Worm (Caenorhabditis elegans): ENCODE measurements around the gene F42A9.3.

Gene F42A9.3

ce11 chrIV:8597504-8597903 lies 19.6 kb upstream of the F42A9.3 start:
- TF ChIP-seq sptf-1 (tag; optimal IDR thresholded peaks at IDR 0.05) (no peak), jun-1 (tag; optimal IDR thresholded peaks at IDR 0.05) (no peak), mef-2 (tag; optimal IDR thresholded peaks at IDR 0.05) (no peak), efl-3 (GFP tag; optimal IDR thresholded peaks at IDR 0.05) (no peak), zag-1 (tag; optimal IDR thresholded peaks at IDR 0.05) (no peak), lin-15B (tag; optimal IDR thresholded peaks at IDR 0.05) (no peak), unc-62 (GFP tag; optimal IDR thresholded peaks at IDR 0.05) (no peak), nhr-71 (tag; optimal IDR thresholded peaks at IDR 0.05) (peak; percentile 40), ceh-90 (tag; optimal IDR thresholded peaks at IDR 0.05) (no peak), fkh-8 (tag; optimal IDR thresholded peaks at IDR 0.05) (no peak), snpc-4 (tag; optimal IDR thresholded peaks at IDR 0.05) (no peak), nhr-237 (tag; optimal IDR thresholded peaks at IDR 0.05) (no peak), tlp-1 (tag; optimal IDR thresholded peaks at IDR 0.05) (no peak), C16A3.4 (tag; optimal IDR thresholded peaks at IDR 0.05) (no peak), zip-4 (GFP tag; optimal IDR thresholded peaks at IDR 0.05) (no peak), unc-30 (tag; optimal IDR thresholded peaks at IDR 0.05) (no peak), ces-1 (GFP tag; optimal IDR thresholded peaks at IDR 0.05) (no peak), fkh-4 (tag; optimal IDR thresholded peaks at IDR 0.05; ENCODE audit: borderline replicate concordance) (no peak), mdl-1 (tag; optimal IDR thresholded peaks at IDR 0.05) (peak in 1 of 2 experiments; percentile 4), egl-13 (tag; optimal IDR thresholded peaks at IDR 0.05) (no peak), pqm-1 (tag; optimal IDR thresholded peaks at IDR 0.05) (no peak), snu-23 (GFP tag; optimal IDR thresholded peaks at IDR 0.05) (peak; percentile 48), fos-1 (tag; optimal IDR thresholded peaks at IDR 0.05) (no peak), dpl-1 (GFP tag; optimal IDR thresholded peaks at IDR 0.05) (peak in 1 of 3 experiments; percentile 21), nhr-47 (tag; optimal IDR thresholded peaks at IDR 0.05) (peak; percentile 10), skn-1 (tag; optimal IDR thresholded peaks at IDR 0.05) (no peak), lin-39 (tag; optimal IDR thresholded peaks at IDR 0.05) (no peak), mep-1 (tag; optimal IDR thresholded peaks at IDR 0.05) (peak; percentile 58), ets-5 (GFP tag; IDR thresholded peaks at IDR 0.05) (no peak), aly-2 (tag; optimal IDR thresholded peaks at IDR 0.05) (no peak), pax-3 (tag; optimal IDR thresholded peaks at IDR 0.05) (no peak), sup-37 (GFP tag; optimal IDR thresholded peaks at IDR 0.05) (no peak), vab-15 (tag; optimal IDR thresholded peaks at IDR 0.05) (no peak), C34B4.2 (tag; optimal IDR thresholded peaks at IDR 0.05) (no peak), ztf-4 (tag; optimal IDR thresholded peaks at IDR 0.05) (no peak), nhr-77 (tag; optimal IDR thresholded peaks at IDR 0.05) (no peak), lin-13 (GFP tag; optimal IDR thresholded peaks at IDR 0.05) (no peak), Y116A8C.19 (tag; optimal IDR thresholded peaks at IDR 0.05; ENCODE audit: borderline replicate concordance) (no peak), unc-98 (GFP tag; IDR thresholded peaks at IDR 0.05) (no peak), nhr-12 (tag; optimal IDR thresholded peaks at IDR 0.05) (no peak), ceh-82 (tag; optimal IDR thresholded peaks at IDR 0.05) (peak in 2 of 3 experiments; percentile 3 to 39), F16B12.6 (tag; optimal IDR thresholded peaks at IDR 0.05) (no peak), alr-1 (tag; optimal IDR thresholded peaks at IDR 0.05; ENCODE audit: borderline replicate concordance) (no peak), C04F5.9 (tag; optimal IDR thresholded peaks at IDR 0.05) (no peak), elt-2 (tag; optimal IDR thresholded peaks at IDR 0.05) (no peak), lin-14 (GFP tag; optimal IDR thresholded peaks at IDR 0.05) (peak; percentile 62), fkh-10 (GFP tag; optimal IDR thresholded peaks at IDR 0.05) (no peak), irx-1 (tag; optimal IDR thresholded peaks at IDR 0.05) (no peak), ztf-11 (tag; optimal IDR thresholded peaks at IDR 0.05) (no peak), ceh-63 (GFP tag; optimal IDR thresholded peaks at IDR 0.05) (no peak), elt-3 (tag; optimal IDR thresholded peaks at IDR 0.05) (no peak), nhr-20 (tag; optimal IDR thresholded peaks at IDR 0.05) (no peak), sox-4 (tag; optimal IDR thresholded peaks at IDR 0.05) (no peak), hlh-4 (tag; optimal IDR thresholded peaks at IDR 0.05) (no peak)
